Fruit fly (Drosophila melanogaster): Measurements from ENCODE around the gene Proc.

Proc gene

DNA sequence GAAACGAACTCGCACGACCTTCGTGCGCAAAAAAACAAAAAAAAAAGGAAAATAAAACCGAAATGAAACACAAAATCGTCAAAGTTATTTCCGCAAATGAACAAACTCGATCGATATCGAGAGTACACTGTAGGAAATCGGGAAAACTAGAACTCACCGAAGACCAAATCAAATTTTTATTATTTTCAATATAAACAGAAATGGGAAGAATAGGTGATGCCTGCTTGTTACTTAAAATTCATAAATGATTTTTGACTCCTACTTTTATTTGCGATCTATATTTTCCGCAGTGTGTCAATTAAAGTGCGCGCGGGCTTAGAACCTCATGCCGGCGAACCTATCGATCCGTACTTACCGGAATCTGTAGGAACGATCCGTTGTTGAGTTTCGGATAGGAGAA, 4.4 kb upstream of the Proc start (continued):
- TF ChIP-seq caup (GFP tag; optimal IDR thresholded peaks at IDR 0.05; ENCODE audit: severe bottlenecking) = peak; percentile 26
- no peak for TF ChIP-seq jumu (GFP tag; optimal IDR thresholded peaks at IDR 0.05)
- no peak for TF ChIP-seq Ets65A (GFP tag)
- no peak for TF ChIP-seq CG6654 (GFP tag; optimal IDR thresholded peaks at IDR 0.05)
- TF ChIP-seq Rx (GFP tag; IDR thresholded peaks at IDR 0.05) = no peak
- TF ChIP-seq CG12942 (GFP tag; optimal IDR thresholded peaks at IDR 0.05) = no peak
- no peak for TF ChIP-seq CG14050 (GFP tag; IDR thresholded peaks at IDR 0.05)
- TF ChIP-seq CG30403 (GFP tag; optimal IDR thresholded peaks at IDR 0.05) = no peak
- no peak for TF ChIP-seq CG7271 (tag; optimal IDR thresholded peaks at IDR 0.05)
- TF ChIP-seq crp (GFP tag; optimal IDR thresholded peaks at IDR 0.05) = no peak
- TF ChIP-seq slbo (GFP tag; IDR thresholded peaks at IDR 0.05) = peak; percentile 47; the same call in 1 of the 2 replicates
- TF ChIP-seq CG4328 (GFP tag; optimal IDR thresholded peaks at IDR 0.05) = no peak
- TF ChIP-seq CG18476 (GFP tag; optimal IDR thresholded peaks at IDR 0.05) = no peak
- 0 out of 2 replicates have a peak, but pooled peaks have one; percentile 6 for TF ChIP-seq Oaz (GFP tag; IDR thresholded peaks at IDR 0.05)
- 0 out of 3 replicates have a peak, but pooled peaks have one; percentile 18 for TF ChIP-seq otp (GFP tag; IDR thresholded peaks at IDR 0.05)
- TF ChIP-seq Lhr (GFP tag; optimal IDR thresholded peaks at IDR 0.05) = no peak
- TF ChIP-seq CG34224 (GFP tag; IDR thresholded peaks at IDR 0.05; ENCODE audit: partially characterized antibody) = no peak
- TF ChIP-seq Xrp1 (GFP tag; IDR thresholded peaks at IDR 0.05) = peak; percentile 59; the same call in 1 of the 2 replicates
- TF ChIP-seq CG11085 (GFP tag; IDR thresholded peaks at IDR 0.05) = 0 out of 2 replicates have a peak, but pooled peaks have one; percentile 6
- TF ChIP-seq Sox102F (GFP tag; optimal IDR thresholded peaks at IDR 0.05) = no peak
- TF ChIP-seq so (GFP tag; IDR thresholded peaks at IDR 0.05) = no peak
- no peak for TF ChIP-seq CG7786 (GFP tag; optimal IDR thresholded peaks at IDR 0.05)
- no peak for TF ChIP-seq Ssrp (tag; optimal IDR thresholded peaks at IDR 0.05)
- TF ChIP-seq CG6689 (GFP tag; IDR thresholded peaks at IDR 0.05) = peak; percentile 32; the same call in 1 of the 2 replicates
- TF ChIP-seq Bteb2 (GFP tag; optimal IDR thresholded peaks at IDR 0.05) = no peak
- TF ChIP-seq CG3847 (GFP tag; IDR thresholded peaks at IDR 0.05) = no peak
- TF ChIP-seq eve (GFP tag; optimal IDR thresholded peaks at IDR 0.05) = no peak
- no peak for TF ChIP-seq CG12236 (GFP tag; optimal IDR thresholded peaks at IDR 0.05)
- TF ChIP-seq nmo (GFP tag; optimal IDR thresholded peaks at IDR 0.05) = no peak
- TF ChIP-seq HLHmδ (GFP tag; optimal IDR thresholded peaks at IDR 0.05) = no peak
- no peak for TF ChIP-seq CG7963 (GFP tag; IDR thresholded peaks at IDR 0.05; ENCODE audit: partially characterized antibody)
- TF ChIP-seq HLH4C (GFP tag; IDR thresholded peaks at IDR 0.05; ENCODE audit: partially characterized antibody) = no peak
- TF ChIP-seq dan (GFP tag; IDR thresholded peaks at IDR 0.05) = no peak
- no peak for TF ChIP-seq CG8359 (GFP tag; optimal IDR thresholded peaks at IDR 0.05; ENCODE audit: borderline replicate concordance)
- TF ChIP-seq CG30431 (GFP tag; optimal IDR thresholded peaks at IDR 0.05) = no peak
- no peak for TF ChIP-seq prd (optimal IDR thresholded peaks at IDR 0.05)
- TF ChIP-seq prd (GFP tag; IDR thresholded peaks at IDR 0.05) = 0 out of 3 replicates have a peak, but pooled peaks have one; percentile 48
- TF ChIP-seq Sox100B (GFP tag; optimal IDR thresholded peaks at IDR 0.05) = no peak
- no peak for TF ChIP-seq CG7372 (GFP tag; IDR thresholded peaks at IDR 0.05)
- 0 out of 3 replicates have a peak, but pooled peaks have one; percentile 19 for TF ChIP-seq tgo (GFP tag; IDR thresholded peaks at IDR 0.05)
- TF ChIP-seq TFAM (GFP tag; optimal IDR thresholded peaks at IDR 0.05) = no peak
- no peak for TF ChIP-seq CrebB (tag; optimal IDR thresholded peaks at IDR 0.05)
- TF ChIP-seq CG32772 (GFP tag; IDR thresholded peaks at IDR 0.05) = no peak
- peak; percentile 62; the same call in 2 of the 3 replicates for TF ChIP-seq CG11695 (GFP tag; IDR thresholded peaks at IDR 0.05)
- TF ChIP-seq lab (GFP tag; optimal IDR thresholded peaks at IDR 0.05) = peak; percentile 37
- TF ChIP-seq emc (GFP tag; optimal IDR thresholded peaks at IDR 0.05) = no peak
- TF ChIP-seq CG2889 (GFP tag; IDR thresholded peaks at IDR 0.05) = no peak
- TF ChIP-seq dysf (GFP tag; IDR thresholded peaks at IDR 0.05) = peak; percentile 57; the same call in 1 of the 3 replicates
- no peak for TF ChIP-seq CG6765 (GFP tag; optimal IDR thresholded peaks at IDR 0.05)
- TF ChIP-seq HmgZ (tag; optimal IDR thresholded peaks at IDR 0.05) = no peak
- TF ChIP-seq slou (GFP tag; optimal IDR thresholded peaks at IDR 0.05) = no peak

Measured in whole organism, embryonic.